Worm (Caenorhabditis elegans) whole organism, young adult: Measurements from ENCODE around the gene trxr-2.
"Not testable (repeated sequence)": the region's sequence is repeated elsewhere in the genome, so short reads cannot be mapped to it uniquely, and the experiment has no call there.

Experiments used
- C06A6.2 ChIP-seq: fragments of 200-800 bp; sonication (Bioruptor generic); conservative IDR thresholded peaks from 2 replicates; pipeline ENCODE4 v1.3.6; 2022; ENCODE audit warnings: missing genetic modification characterization, missing compliant biosample characterization
- F39B2.1 ChIP-seq: fragments of 200-800 bp; sonication (Bioruptor generic); IDR thresholded peaks from 2 replicates; pipeline ENCODE4 v1.3.6; 2022; ENCODE audit warnings: missing genetic modification reagents, missing genetic modification characterization, missing compliant biosample characterization
- ama-1 ChIP-seq, 3 experiments: fragments of 150-350 bp in 1 of 3; sonication (generic microtip) in 2 of 3; optimal IDR thresholded peaks; 2 replicates each; lab custom pipeline; 2014 to 2018; ENCODE audit warnings: missing biosample characterization in 2 of 3, missing genetic modification characterization in 2 of 3, missing genetic modification reagents in 2 of 3
- bed-1 ChIP-seq: fragments of 200-800 bp; sonication (Bioruptor generic); IDR thresholded peaks from 2 replicates; pipeline ENCODE4 v1.3.6; 2022; ENCODE audit warnings: missing genetic modification reagents, missing genetic modification characterization, missing compliant biosample characterization
- cebp-2 ChIP-seq: fragments of 200-800 bp; sonication (Bioruptor generic); IDR thresholded peaks from 2 replicates; pipeline ENCODE4 v1.3.6; 2022; ENCODE audit warnings: missing genetic modification characterization, missing compliant biosample characterization
- dpl-1 ChIP-seq: fragments of 150-350 bp; optimal IDR thresholded peaks from 2 replicates; lab custom pipeline; 2014; ENCODE audit warnings: missing biosample characterization, missing genetic modification reagents, missing genetic modification characterization
- egrh-3 ChIP-seq: fragments of 200-800 bp; sonication (Bioruptor generic); IDR thresholded peaks from 2 replicates; pipeline ENCODE4 v1.3.6; 2022; ENCODE audit warnings: missing genetic modification reagents, missing genetic modification characterization, missing compliant biosample characterization
- mel-28 ChIP-seq: sonication (generic microtip); optimal IDR thresholded peaks from 2 replicates; lab custom pipeline; 2016; ENCODE audit warnings: borderline replicate concordance, mild to moderate bottlenecking, missing genetic modification characterization, missing compliant biosample characterization
- mxl-1 ChIP-seq: sonication (generic microtip); optimal IDR thresholded peaks from 2 replicates; lab custom pipeline; 2016; ENCODE audit warnings: missing genetic modification characterization, missing compliant biosample characterization
- nhr-90 ChIP-seq: sonication (generic microtip); optimal IDR thresholded peaks from 2 replicates; lab custom pipeline; 2016; ENCODE audit warnings: missing genotype, mild to moderate bottlenecking, missing genetic modification characterization, missing compliant biosample characterization
- pbrm-1 ChIP-seq: fragments of 200-800 bp; sonication (Bioruptor generic); IDR thresholded peaks from 2 replicates; pipeline ENCODE4 v1.3.6; 2022; ENCODE audit warnings: missing genetic modification reagents, missing genetic modification characterization, missing compliant biosample characterization
- pha-4 ChIP-seq: fragments of 150-350 bp; sonication (generic microtip); optimal IDR thresholded peaks from 2 replicates; lab custom pipeline; 2014; ENCODE audit warnings: missing biosample characterization, missing genetic modification reagents, missing genetic modification characterization
- sdz-38 ChIP-seq: sonication (generic microtip); optimal IDR thresholded peaks from 2 replicates; lab custom pipeline; 2016; ENCODE audit warnings: missing genotype, missing genetic modification characterization, missing compliant biosample characterization

DNA sequence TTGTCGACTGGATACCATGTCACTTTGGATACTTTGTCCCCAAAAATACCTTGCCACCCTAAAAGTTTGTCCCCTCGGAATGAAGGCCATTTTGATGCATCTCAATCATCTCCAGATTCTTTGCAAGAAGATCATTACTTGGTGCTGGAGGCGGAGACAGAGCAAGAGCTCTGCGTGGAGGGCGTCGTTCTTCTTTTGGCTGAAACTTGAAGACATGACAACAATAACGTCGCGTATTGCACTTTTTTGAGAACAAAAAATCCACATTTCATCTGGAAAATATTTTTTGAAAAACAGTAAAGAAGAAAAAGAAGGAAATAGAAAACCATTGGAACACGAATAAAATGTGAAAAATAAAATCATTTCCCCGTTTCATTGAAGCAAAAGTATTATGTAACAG lies 15.3 kb upstream of the trxr-2 start:
- TF ChIP-seq mel-28 (tag; lab: Kevin White, UChicago); pbrm-1 (GFP tag; lab: Robert Waterston, UW); mxl-1 (tag; lab: Kevin White, UChicago); bed-1 (GFP tag; lab: Robert Waterston, UW); pha-4; F39B2.1 (GFP tag; lab: Robert Waterston, UW); cebp-2; egrh-3; nhr-90 (tag; lab: Kevin White, UChicago); C06A6.2 (GFP tag; lab: Robert Waterston, UW); sdz-38; ama-1 (optimal IDR thresholded peaks at IDR 0.05; lab: Kevin White, UChicago); ama-1 (GFP tag; optimal IDR thresholded peaks at IDR 0.05; lab: Kevin White, UChicago); dpl-1 (GFP tag; lab: Kevin White, UChicago): not testable (repeated sequence)
